Fruit fly (Drosophila melanogaster) whole organism, prepupa: Measurements from ENCODE around the gene Gr63a.

Experiments
- Blimp-1 ChIP-seq: fragments of 200-800 bp; sonication (Bioruptor generic); optimal IDR thresholded peaks from 3 replicates; lab custom pipeline; 2017; ENCODE audit warnings: missing biosample characterization, missing genetic modification characterization, mild to moderate bottlenecking, moderate library complexity, missing genetic modification reagents
- CG10631 ChIP-seq: fragments of 200-800 bp; sonication (Bioruptor generic); optimal IDR thresholded peaks from 2 replicates; lab custom pipeline; 2016; ENCODE audit warnings: missing biosample characterization, missing genetic modification characterization
- CG11294 ChIP-seq: fragments of 200-800 bp; sonication (Bioruptor generic); IDR thresholded peaks from 2 replicates; pipeline ENCODE4 v1.3.6; 2022; ENCODE audit warnings: missing biosample characterization, missing genetic modification characterization
- CG11762 ChIP-seq: fragments of 200-800 bp; sonication (Bioruptor generic); optimal IDR thresholded peaks from 3 replicates; lab custom pipeline; 2016; ENCODE audit warnings: missing biosample characterization, missing genetic modification characterization; ENCODE audit not compliant: insufficient read depth
- CG11902 ChIP-seq: fragments of 200-800 bp; sonication (Bioruptor generic); optimal IDR thresholded peaks from 3 replicates; lab custom pipeline; 2016; ENCODE audit warnings: missing biosample characterization, missing genetic modification characterization
- CG15336 ChIP-seq: fragments of 200-800 bp; sonication (Bioruptor generic); IDR thresholded peaks from 2 replicates; pipeline ENCODE4 v1.3.6; 2022; ENCODE audit warnings: missing biosample characterization, missing genetic modification characterization
- CG31627 ChIP-seq: fragments of 200-800 bp; sonication (Bioruptor generic); optimal IDR thresholded peaks from 3 replicates; lab custom pipeline; 2016; ENCODE audit warnings: missing biosample characterization, missing genetic modification characterization
- CG3919 ChIP-seq: fragments of 200-800 bp; sonication (Bioruptor generic); optimal IDR thresholded peaks from 3 replicates; lab custom pipeline; 2016; ENCODE audit warnings: missing biosample characterization, missing genetic modification characterization
- CG6276 ChIP-seq: fragments of 200-800 bp; sonication (Bioruptor generic); optimal IDR thresholded peaks from 2 replicates; lab custom pipeline; 2017; ENCODE audit warnings: missing biosample characterization, mild to moderate bottlenecking, missing genetic modification characterization
- CG6792 ChIP-seq: fragments of 200-800 bp; sonication (Bioruptor generic); optimal IDR thresholded peaks from 3 replicates; lab custom pipeline; 2016; ENCODE audit warnings: missing biosample characterization, missing genetic modification characterization
- CG8119 ChIP-seq: fragments of 200-800 bp; sonication (Bioruptor generic); IDR thresholded peaks from 3 replicates; pipeline ENCODE4 v1.3.6; 2022; ENCODE audit warnings: missing biosample characterization, missing genetic modification characterization
- CG8319 ChIP-seq: fragments of 200-800 bp; sonication (Bioruptor generic); optimal IDR thresholded peaks from 3 replicates; lab custom pipeline; 2016; ENCODE audit warnings: missing biosample characterization, missing genetic modification characterization
- CG9139 ChIP-seq: fragments of 200-800 bp; sonication (Bioruptor generic); optimal IDR thresholded peaks from 3 replicates; lab custom pipeline; 2017; ENCODE audit warnings: missing biosample characterization, mild to moderate bottlenecking, missing genetic modification characterization
- Eip78C ChIP-seq: fragments of 200-800 bp; sonication (Bioruptor generic); peaks from one replicate; lab custom pipeline; 2016; ENCODE audit warnings: missing biosample characterization, missing genetic modification characterization
- Ets21C ChIP-seq: fragments of 200-800 bp; sonication (Bioruptor generic); optimal IDR thresholded peaks from 3 replicates; lab custom pipeline; 2016; ENCODE audit warnings: missing biosample characterization, missing genetic modification characterization
- Ets96B ChIP-seq: fragments of 200-800 bp; optimal IDR thresholded peaks from 2 replicates; lab custom pipeline; 2019; ENCODE audit warnings: missing biosample characterization, mild to moderate bottlenecking, missing genetic modification characterization, moderate library complexity
- Gug ChIP-seq: fragments of 200-800 bp; sonication (Bioruptor generic); IDR thresholded peaks from 2 replicates; pipeline ENCODE4 v1.3.6; 2022; ENCODE audit warnings: missing biosample characterization, missing genetic modification characterization
- Hr4 ChIP-seq: fragments of 200-800 bp; sonication (Bioruptor generic); optimal IDR thresholded peaks from 3 replicates; lab custom pipeline; 2016; ENCODE audit warnings: missing biosample characterization, missing genetic modification characterization
- OdsH ChIP-seq: fragments of 200-800 bp; sonication (Bioruptor generic); optimal IDR thresholded peaks from 3 replicates; lab custom pipeline; 2016; ENCODE audit warnings: missing biosample characterization, missing genetic modification characterization
- Smox ChIP-seq: fragments of 200-800 bp; sonication (Bioruptor generic); optimal IDR thresholded peaks from 3 replicates; lab custom pipeline; 2016; ENCODE audit warnings: missing biosample characterization, missing genetic modification characterization
- acj6 ChIP-seq: fragments of 200-800 bp; sonication (Bioruptor generic); optimal IDR thresholded peaks from 3 replicates; lab custom pipeline; 2016; ENCODE audit warnings: missing biosample characterization, missing genetic modification characterization
- eg ChIP-seq: fragments of 200-800 bp; sonication (Bioruptor generic); IDR thresholded peaks from 3 replicates; pipeline ENCODE4 v1.3.6; 2022; ENCODE audit warnings: missing biosample characterization, missing genetic modification characterization
- esn ChIP-seq: fragments of 200-800 bp; sonication (Bioruptor generic); optimal IDR thresholded peaks from 2 replicates; lab custom pipeline; 2016; ENCODE audit warnings: missing biosample characterization, mild to moderate bottlenecking, missing genetic modification characterization, moderate library complexity
- fkh ChIP-seq: fragments of 200-800 bp; sonication (Bioruptor generic); optimal IDR thresholded peaks from 3 replicates; lab custom pipeline; 2017; ENCODE audit warnings: missing biosample characterization, mild to moderate bottlenecking, missing genetic modification characterization, moderate library complexity
- pdm3 ChIP-seq: fragments of 200-800 bp; sonication (Bioruptor generic); optimal IDR thresholded peaks from 3 replicates; lab custom pipeline; 2016; ENCODE audit warnings: missing biosample characterization, missing genetic modification characterization
- salr ChIP-seq, 2 experiments: fragments of 200-800 bp; sonication (Bioruptor generic); optimal IDR thresholded peaks; 3 replicates each; lab custom pipeline; 2016 to 2018; ENCODE audit warnings: missing biosample characterization in 2 of 2, missing genetic modification characterization in 2 of 2, mild to moderate bottlenecking in 1 of 2
- ss ChIP-seq, 2 experiments: fragments of 200-800 bp; sonication (Bioruptor generic); optimal IDR thresholded peaks; 2 replicates in 1 of 2; 3 replicates in 1 of 2; lab custom pipeline; 2017 to 2018; ENCODE audit warnings: mild to moderate bottlenecking in 2 of 2, missing biosample characterization in 2 of 2, missing genetic modification characterization in 2 of 2, moderate library complexity in 1 of 2
- topi ChIP-seq: fragments of 200-800 bp; sonication (Bioruptor generic); optimal IDR thresholded peaks from 3 replicates; lab custom pipeline; 2016; ENCODE audit warnings: missing biosample characterization, missing genetic modification characterization
- vri ChIP-seq: fragments of 200-800 bp; sonication (Bioruptor generic); optimal IDR thresholded peaks from 3 replicates; lab custom pipeline; 2016; ENCODE audit warnings: missing biosample characterization, mild to moderate bottlenecking, missing genetic modification characterization

The Gr63a gene

DNA sequence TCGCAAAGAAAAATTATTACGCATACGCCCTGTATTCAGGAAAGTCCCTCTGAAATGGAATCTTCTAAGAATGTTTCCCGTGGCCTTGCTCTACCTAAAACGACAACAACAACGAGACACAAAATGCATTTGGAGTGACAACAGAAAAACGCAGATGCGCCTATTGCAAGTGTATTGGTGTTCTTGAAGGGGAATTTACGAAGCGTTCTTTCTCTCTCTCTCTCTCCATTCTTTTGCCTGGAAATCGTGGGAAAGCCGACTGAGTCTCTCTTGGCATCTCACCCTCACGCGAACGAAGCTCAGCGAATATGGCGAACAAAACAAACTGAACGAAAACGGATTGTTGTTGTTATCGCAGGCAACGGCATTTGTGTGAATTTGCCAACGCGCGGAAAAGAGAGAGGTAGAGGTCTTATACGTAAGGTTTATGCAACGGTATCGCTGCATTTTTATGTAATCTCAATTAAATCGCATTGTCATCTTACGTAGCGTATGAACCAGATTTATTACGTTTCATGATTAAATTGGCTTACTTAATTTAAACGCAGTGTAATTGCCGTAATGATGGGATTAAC is 29.9 kb upstream of the Gr63a start:
- TF ChIP-seq CG11762 (GFP tag; lab: Kevin White, UChicago), result no peak
- peak; percentile 30 for TF ChIP-seq Eip78C (GFP tag; lab: Kevin White, UChicago)
- TF ChIP-seq vri (GFP tag; lab: Kevin White, UChicago), result peak; percentile 96

dm6 chr3L:3925487-3925886 is 29.1 kb upstream of the Gr63a start:
- peak; percentile 69 for TF ChIP-seq vri (GFP tag; lab: Kevin White, UChicago)
- no peak for TF ChIP-seq CG8319

DNA sequence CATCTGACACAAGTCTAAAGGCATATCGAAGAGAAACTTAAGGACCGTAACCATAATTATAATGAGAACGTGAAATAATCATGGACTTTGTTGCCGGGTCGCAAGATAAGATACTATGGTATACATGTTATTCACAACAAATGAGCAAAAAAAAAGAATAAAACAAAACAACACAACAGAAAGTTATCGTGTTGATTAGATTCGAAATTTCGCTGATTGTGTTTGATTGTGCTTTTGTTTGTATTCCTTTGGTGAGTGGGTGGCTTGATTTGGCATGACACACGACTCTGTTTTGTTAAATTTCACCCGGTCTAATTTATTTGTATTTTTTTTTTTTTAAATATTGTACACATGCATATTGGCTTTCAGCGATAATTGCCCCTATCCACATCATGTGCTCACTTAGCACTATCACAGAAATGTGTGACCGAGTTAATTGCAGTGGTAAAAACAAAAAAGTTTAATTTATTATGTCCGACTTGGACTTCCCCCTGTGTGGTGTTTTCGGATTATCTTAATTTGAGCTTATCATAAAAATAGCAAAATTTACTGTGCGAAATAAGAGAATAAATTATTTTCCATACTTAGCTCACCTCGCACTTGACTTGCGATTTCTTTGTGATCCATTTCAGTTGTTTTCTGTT is 27.4 kb upstream of the Gr63a start:
- no peak for TF ChIP-seq pdm3 (GFP tag; lab: Kevin White, UChicago)
- no peak for TF ChIP-seq Ets21C (GFP tag; lab: Kevin White, UChicago)
- TF ChIP-seq ss (GFP tag; optimal IDR thresholded peaks at IDR 0.05; lab: Kevin White, UChicago), result no peak
- TF ChIP-seq acj6 (GFP tag; lab: Kevin White, UChicago), result no peak
- TF ChIP-seq CG31627 (GFP tag; lab: Kevin White, UChicago), result no peak
- TF ChIP-seq CG11762 (GFP tag; lab: Kevin White, UChicago), result no peak
- no peak for TF ChIP-seq Hr4 (GFP tag; lab: Kevin White, UChicago)
- TF ChIP-seq vri (GFP tag; lab: Kevin White, UChicago), result peak; percentile 74

- TF ChIP-seq CG6276 (GFP tag; lab: Kevin White, UChicago) (no peak), CG3919 (no peak), CG8119 (GFP tag; lab: Robert Waterston, UW) (no peak), CG15336 (GFP tag; lab: Robert Waterston, UW) (no peak), OdsH (no peak), Eip78C (GFP tag; lab: Kevin White, UChicago) (no peak), CG11294 (GFP tag; lab: Robert Waterston, UW) (no peak), topi (GFP tag; lab: Kevin White, UChicago) (no peak), Gug (GFP tag; lab: Robert Waterston, UW) (no peak), CG9139 (GFP tag; lab: Kevin White, UChicago) (no peak), CG11902 (GFP tag; lab: Kevin White, UChicago) (no peak)
Observed at dm6 chr3L:3912134-3912533, 15.7 kb upstream of the Gr63a start.

DNA sequence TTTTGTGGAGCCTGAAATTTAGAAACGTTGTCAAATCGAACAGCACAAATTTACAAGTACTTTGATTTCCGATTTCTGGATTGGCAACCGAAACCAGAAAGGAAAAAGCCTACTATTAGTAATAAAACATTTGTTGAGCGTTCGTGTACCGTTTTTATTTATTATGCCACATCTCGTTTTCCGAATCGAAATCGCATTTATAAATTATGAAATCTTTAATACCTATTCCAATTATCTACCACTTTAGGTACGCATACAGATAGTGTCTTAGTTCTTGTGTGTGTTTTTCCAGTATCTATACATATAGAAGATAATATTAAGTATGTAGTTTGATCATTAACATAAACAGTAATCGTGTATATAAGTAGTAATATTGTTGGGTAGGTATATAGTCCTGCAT is 13.4 kb upstream of the Gr63a start, which contains the start of gene mge:
Gene mge, minus strand, starts transcription at position 101 of the 400 bp plus-strand sequence.
- no peak for TF ChIP-seq Smox (GFP tag; lab: Kevin White, UChicago)
- no peak for TF ChIP-seq vri (GFP tag; lab: Kevin White, UChicago)
- no peak for TF ChIP-seq CG10631 (GFP tag; lab: Kevin White, UChicago)
- TF ChIP-seq Blimp-1 (GFP tag; lab: Kevin White, UChicago), result no peak

dm6 chr3L:3908838-3909810 is 12.7 kb upstream of the Gr63a start:
- TF ChIP-seq Gug (GFP tag; lab: Robert Waterston, UW) (no peak), vri (GFP tag; lab: Kevin White, UChicago) (peak; percentile 81), CG11902 (GFP tag; lab: Kevin White, UChicago) (no peak)

dm6 chr3L:3905111-3905510 is 8.7 kb upstream of the Gr63a start, which contains the start of gene ida:
Gene ida (plus strand): TSS chr3L:3905344.
- TF ChIP-seq Ets96B (tag; lab: Kevin White, UChicago) (no peak), CG11294 (GFP tag; lab: Robert Waterston, UW) (no peak), salr (GFP tag; optimal IDR thresholded peaks at IDR 0.05; lab: Kevin White, UChicago) (no peak), eg (GFP tag; lab: Robert Waterston, UW) (no peak), fkh (peak; percentile 93), CG6276 (GFP tag; lab: Kevin White, UChicago) (no peak), Smox (GFP tag; lab: Kevin White, UChicago) (no peak), Blimp-1 (GFP tag; lab: Kevin White, UChicago) (no peak), esn (GFP tag; lab: Kevin White, UChicago) (peak; percentile 18), CG6792 (GFP tag; lab: Kevin White, UChicago) (no peak)
